Worm (Caenorhabditis elegans) whole organism, young adult: Measurements from ENCODE around the gene B0024.11.

Experiments
- Y79H2A.3 ChIP-seq: fragments of 200-800 bp; sonication (Bioruptor generic); conservative IDR thresholded peaks from 2 replicates; pipeline ENCODE4 v1.3.6; 2022; ENCODE audit warnings: missing genetic modification reagents, missing genetic modification characterization, missing compliant biosample characterization
- bed-2 ChIP-seq: fragments of 200-800 bp; sonication (Bioruptor generic); IDR thresholded peaks from 2 replicates; pipeline ENCODE4 v1.3.6; 2022; ENCODE audit warnings: missing genetic modification reagents, missing genetic modification characterization, missing compliant biosample characterization
- ceh-27 ChIP-seq: fragments of 200-800 bp; sonication (Bioruptor generic); optimal IDR thresholded peaks from 2 replicates; lab custom pipeline; 2018; ENCODE audit warnings: mild to moderate bottlenecking, missing genetic modification characterization, moderate library complexity, missing compliant biosample characterization
- hsf-1 ChIP-seq: fragments of 200-800 bp; sonication (Bioruptor generic); IDR thresholded peaks from 2 replicates; pipeline ENCODE4 v1.3.6; 2022; ENCODE audit warnings: missing genetic modification reagents, missing genetic modification characterization, missing compliant biosample characterization
- lin-35 ChIP-seq, 3 experiments: fragments of 150-350 bp in 2 of 3; sonication (generic microtip) in 1 of 3; optimal IDR thresholded peaks; 2 replicates each; lab custom pipeline; 2014 to 2018; ENCODE audit warnings: missing biosample characterization in 3 of 3, missing genetic modification characterization in 3 of 3, missing genetic modification reagents in 3 of 3
- pbrm-1 ChIP-seq: fragments of 200-800 bp; sonication (Bioruptor generic); IDR thresholded peaks from 2 replicates; pipeline ENCODE4 v1.3.6; 2022; ENCODE audit warnings: missing genetic modification reagents, missing genetic modification characterization, missing compliant biosample characterization
- sea-2 ChIP-seq: fragments of 200-800 bp; sonication (Bioruptor generic); IDR thresholded peaks from 2 replicates; pipeline ENCODE4 v1.3.6; 2022; ENCODE audit warnings: missing genetic modification characterization, missing compliant biosample characterization
- snpc-4 ChIP-seq, 5 experiments: fragments of 150-350 bp in 1 of 5; sonication (generic microtip) in 4 of 5; optimal IDR thresholded peaks; 2 replicates each; lab custom pipeline; 2014 to 2018; ENCODE audit warnings: missing genetic modification characterization in 5 of 5, missing biosample characterization in 3 of 5, antibody characterized with exemption in 2 of 5, mild to moderate bottlenecking in 2 of 5, missing compliant biosample characterization in 2 of 5, missing genotype in 2 of 5, moderate library complexity in 2 of 5, missing genetic modification reagents in 1 of 5

DNA sequence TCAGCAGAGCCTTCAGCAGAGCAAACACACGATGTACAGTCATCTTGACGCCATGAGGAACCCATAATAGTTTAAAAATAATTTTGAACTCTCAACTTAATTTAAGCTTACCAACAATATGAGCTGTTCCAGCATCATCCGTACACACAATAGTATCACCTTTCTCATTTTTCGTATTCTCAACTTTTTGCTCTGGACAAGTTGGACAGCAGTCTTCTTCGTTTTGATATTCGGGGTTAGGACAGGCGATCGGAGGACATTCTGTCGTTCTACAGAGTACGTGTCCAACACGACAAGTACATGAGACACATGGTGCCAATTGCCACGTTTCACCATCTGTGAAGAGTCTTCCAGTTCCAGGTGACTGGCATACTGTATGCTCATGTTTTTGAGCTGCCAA, 4.2 kb upstream of the B0024.11 start:
- TF ChIP-seq hsf-1 (GFP tag; lab: Robert Waterston, UW) (no peak), bed-2 (GFP tag; lab: Robert Waterston, UW) (no peak), Y79H2A.3 (no peak), snpc-4 (GFP tag; optimal IDR thresholded peaks at IDR 0.05; lab: Kevin White, UChicago) (no peak), snpc-4 (tag; optimal IDR thresholded peaks at IDR 0.05; lab: Kevin White, UChicago) (no peak), pbrm-1 (no peak), sea-2 (GFP tag; lab: Robert Waterston, UW) (no peak), lin-35 (GFP tag; optimal IDR thresholded peaks at IDR 0.05; lab: Kevin White, UChicago) (no peak), ceh-27 (GFP tag; lab: Kevin White, UChicago) (no peak)
